Worm (Caenorhabditis elegans) whole organism, L3 larva: ENCODE measurements around the gene wrt-7.

Source experiments
- ceh-9 ChIP-seq: sonication (generic microtip); optimal IDR thresholded peaks from 2 replicates; lab custom pipeline; 2018; ENCODE audit warnings: missing biosample characterization, missing genetic modification characterization
- egl-27 ChIP-seq: sonication (generic microtip); optimal IDR thresholded peaks from 4 replicates; lab custom pipeline; 2017; ENCODE audit warnings: missing biosample characterization, missing genetic modification reagents, missing genetic modification characterization
- fkh-10 ChIP-seq: sonication (generic microtip); optimal IDR thresholded peaks from 2 replicates; lab custom pipeline; 2017; ENCODE audit warnings: missing biosample characterization, missing genetic modification reagents, missing genetic modification characterization
- lin-15B ChIP-seq: fragments of 150-350 bp; optimal IDR thresholded peaks from 2 replicates; lab custom pipeline; 2014; ENCODE audit warnings: missing biosample characterization, missing genetic modification characterization
- lin-39 ChIP-seq: fragments of 150-350 bp; optimal IDR thresholded peaks from 2 replicates; lab custom pipeline; 2018; ENCODE audit warnings: missing biosample characterization, missing genetic modification reagents, missing genetic modification characterization
- nhr-11 ChIP-seq: fragments of 150-350 bp; optimal IDR thresholded peaks from 2 replicates; lab custom pipeline; 2014; ENCODE audit warnings: missing biosample characterization, missing genetic modification characterization
- unc-62 ChIP-seq: fragments of 150-350 bp; sonication (generic microtip); optimal IDR thresholded peaks from 4 replicates; lab custom pipeline; 2014; ENCODE audit warnings: missing biosample characterization, missing genetic modification reagents, missing genetic modification characterization

- TF ChIP-seq ceh-9 (tag; lab: Kevin White, UChicago) (no peak), fkh-10 (GFP tag; lab: Kevin White, UChicago) (no peak), nhr-11 (tag; lab: Kevin White, UChicago) (no peak), egl-27 (tag; lab: Kevin White, UChicago) (no peak), lin-39 (tag; lab: Kevin White, UChicago) (no peak), unc-62 (GFP tag; lab: Kevin White, UChicago) (no peak), lin-15B (tag; lab: Kevin White, UChicago) (no peak)
Observed at ce11 chrV:15332851-15333250, 4.5 kb downstream of the wrt-7 start, which contains the start of gene srw-113.
